Fruit fly (Drosophila melanogaster): ENCODE measurements around the gene oc.
A peak's percentile ranks its signal among the peaks of the same experiment; 100 is the strongest.

oc gene

dm6 chrX:8601165-8601564, 49.3 kb downstream of the oc start (continued):
- TF ChIP-seq CG11093 (GFP tag; IDR thresholded peaks at IDR 0.05) = 0 out of 3 replicates have a peak, but pooled peaks have one; percentile 21
- peak; percentile 62 for TF ChIP-seq Ptx1 (GFP tag; IDR thresholded peaks at IDR 0.05)
- no peak for TF ChIP-seq pan (optimal IDR thresholded peaks at IDR 0.05)
- peak in 1 of 2 experiments; percentile 52 for TF ChIP-seq pan (GFP tag; optimal IDR thresholded peaks at IDR 0.05 in 1 of 2, IDR thresholded peaks at IDR 0.05 in 1 of 2)
- TF ChIP-seq oc (tag; optimal IDR thresholded peaks at IDR 0.05) = peak; percentile 57
- no peak for TF ChIP-seq CG1647 (GFP tag; optimal IDR thresholded peaks at IDR 0.05)
- TF ChIP-seq Hsf (GFP tag; optimal IDR thresholded peaks at IDR 0.05) = peak; percentile 23
- no peak for TF ChIP-seq nerfin-1 (tag; optimal IDR thresholded peaks at IDR 0.05)
- no peak for TF ChIP-seq hbn (GFP tag; IDR thresholded peaks at IDR 0.05; ENCODE audit: partially characterized antibody)
- no peak for TF ChIP-seq Hmr (GFP tag; optimal IDR thresholded peaks at IDR 0.05)
- peak; percentile 29; the same call in 2 of the 3 replicates for TF ChIP-seq Aef1 (GFP tag; IDR thresholded peaks at IDR 0.05)
- TF ChIP-seq CG10366 (GFP tag; IDR thresholded peaks at IDR 0.05) = peak; percentile 20; the same call in 1 of the 2 replicates
- no peak for TF ChIP-seq insv (GFP tag; optimal IDR thresholded peaks at IDR 0.05)
- TF ChIP-seq Drgx (GFP tag; IDR thresholded peaks at IDR 0.05) = peak; percentile 68
- TF ChIP-seq CG2889 (GFP tag; IDR thresholded peaks at IDR 0.05) = 0 out of 3 replicates have a peak, but pooled peaks have one; percentile 6
- TF ChIP-seq zfh2 (GFP tag; optimal IDR thresholded peaks at IDR 0.05) = peak; percentile 31
- 0 out of 2 replicates have a peak, but pooled peaks have one; percentile 11 for TF ChIP-seq CG4730 (GFP tag; IDR thresholded peaks at IDR 0.05)
- TF ChIP-seq bab2 (GFP tag; optimal IDR thresholded peaks at IDR 0.05) = peak; percentile 8
- peak; percentile 17 for TF ChIP-seq CG16863 (GFP tag; optimal IDR thresholded peaks at IDR 0.05)
- peak in 1 of 2 experiments; percentile 14 for TF ChIP-seq Pdp1 (GFP tag; optimal IDR thresholded peaks at IDR 0.05)
- peak; percentile 45 for TF ChIP-seq Ada2b (GFP tag; IDR thresholded peaks at IDR 0.05)
- TF ChIP-seq E2f1 (GFP tag; IDR thresholded peaks at IDR 0.05) = 0 out of 2 replicates have a peak, but pooled peaks have one; percentile 10
- no peak for TF ChIP-seq CG15601 (tag; optimal IDR thresholded peaks at IDR 0.05)
- TF ChIP-seq CG10209 (GFP tag; optimal IDR thresholded peaks at IDR 0.05) = peak; percentile 28
- peak; percentile 26 for TF ChIP-seq NC2β (GFP tag; optimal IDR thresholded peaks at IDR 0.05)
- TF ChIP-seq row (GFP tag; IDR thresholded peaks at IDR 0.05) = peak; percentile 51; the same call in 2 of the 3 replicates
- TF ChIP-seq Eip74EF (GFP tag; optimal IDR thresholded peaks at IDR 0.05) = no peak
- TF ChIP-seq Gug (GFP tag; IDR thresholded peaks at IDR 0.05) = peak; percentile 58; the same call in 3 of the 4 replicates
- peak; percentile 49 for TF ChIP-seq CG10979 (tag; optimal IDR thresholded peaks at IDR 0.05)
- TF ChIP-seq bbx (GFP tag; IDR thresholded peaks at IDR 0.05; ENCODE audit: partially characterized antibody) = no peak
- peak; percentile 37 for TF ChIP-seq CG30403 (GFP tag; optimal IDR thresholded peaks at IDR 0.05)
- TF ChIP-seq trem (tag; optimal IDR thresholded peaks at IDR 0.05) = peak; percentile 21
- no peak for TF ChIP-seq CG10267 (tag; optimal IDR thresholded peaks at IDR 0.05)
- no peak for TF ChIP-seq amos (GFP tag; IDR thresholded peaks at IDR 0.05; ENCODE audit: partially characterized antibody)
- no peak for TF ChIP-seq gfzf (GFP tag; optimal IDR thresholded peaks at IDR 0.05)
- TF ChIP-seq lola (GFP tag; optimal IDR thresholded peaks at IDR 0.05) = peak in 1 of 3 experiments; percentile 23
- TF ChIP-seq zen (tag; optimal IDR thresholded peaks at IDR 0.05) = peak; percentile 36
- no peak for TF ChIP-seq Atf6 (GFP tag; IDR thresholded peaks at IDR 0.05)
- TF ChIP-seq CG12391 (tag; optimal IDR thresholded peaks at IDR 0.05) = peak; percentile 20

- TF ChIP-seq Med (GFP tag) = peak; percentile 46
- TF ChIP-seq grn (GFP tag; optimal IDR thresholded peaks at IDR 0.05) = peak; percentile 55
- TF ChIP-seq CG10462 (GFP tag; optimal IDR thresholded peaks at IDR 0.05) = no peak
- peak; percentile 13 for TF ChIP-seq grau (tag; optimal IDR thresholded peaks at IDR 0.05)
- peak in 1 of 2 experiments; percentile 66 for TF ChIP-seq Hr78 (GFP tag; optimal IDR thresholded peaks at IDR 0.05)
- TF ChIP-seq Myb (GFP tag; optimal IDR thresholded peaks at IDR 0.05) = no peak
- peak; percentile 64 for TF ChIP-seq exex (tag; optimal IDR thresholded peaks at IDR 0.05)
Observed at dm6 chrX:8593159-8593476, 57.4 kb downstream of the oc start.
